Fruit fly (Drosophila melanogaster) whole organism, prepupa: ENCODE results near the gene Mer.

ENCODE experiments used
- Blimp-1 ChIP-seq: fragments of 200-800 bp; sonication (Bioruptor generic); optimal IDR thresholded peaks from 3 replicates; lab custom pipeline; 2017; ENCODE audit warnings: missing biosample characterization, missing genetic modification characterization, mild to moderate bottlenecking, moderate library complexity, missing genetic modification reagents
- CG11762 ChIP-seq: fragments of 200-800 bp; sonication (Bioruptor generic); optimal IDR thresholded peaks from 3 replicates; lab custom pipeline; 2016; ENCODE audit warnings: missing biosample characterization, missing genetic modification characterization; ENCODE audit not compliant: insufficient read depth
- CG11902 ChIP-seq: fragments of 200-800 bp; sonication (Bioruptor generic); optimal IDR thresholded peaks from 3 replicates; lab custom pipeline; 2016; ENCODE audit warnings: missing biosample characterization, missing genetic modification characterization
- CG1621 ChIP-seq: fragments of 200-800 bp; sonication (Bioruptor generic); optimal IDR thresholded peaks from 3 replicates; lab custom pipeline; 2018; ENCODE audit warnings: missing biosample characterization, mild to moderate bottlenecking, missing genetic modification characterization
- CG3032 ChIP-seq: fragments of 200-800 bp; optimal IDR thresholded peaks from 2 replicates; lab custom pipeline; 2019; ENCODE audit warnings: missing biosample characterization, mild to moderate bottlenecking, missing genetic modification characterization, moderate library complexity
- CG31627 ChIP-seq: fragments of 200-800 bp; sonication (Bioruptor generic); optimal IDR thresholded peaks from 3 replicates; lab custom pipeline; 2016; ENCODE audit warnings: missing biosample characterization, missing genetic modification characterization
- CG32006 ChIP-seq: fragments of 200-800 bp; sonication (Bioruptor generic); optimal IDR thresholded peaks from 3 replicates; lab custom pipeline; 2017; ENCODE audit warnings: missing biosample characterization, mild to moderate bottlenecking, missing genetic modification characterization
- CG4318 ChIP-seq: fragments of 200-800 bp; sonication (Bioruptor generic); optimal IDR thresholded peaks from 3 replicates; lab custom pipeline; 2017; ENCODE audit warnings: missing biosample characterization, mild to moderate bottlenecking, missing genetic modification characterization
- CG6163 ChIP-seq: fragments of 200-800 bp; sonication (Bioruptor generic); IDR thresholded peaks from 3 replicates; pipeline ENCODE4 v1.3.6; 2022; ENCODE audit warnings: missing biosample characterization, missing genetic modification characterization
- CG6808 ChIP-seq: fragments of 200-800 bp; sonication (Bioruptor generic); optimal IDR thresholded peaks from 3 replicates; lab custom pipeline; 2017; ENCODE audit warnings: missing biosample characterization, missing genetic modification characterization, mild to moderate bottlenecking, moderate library complexity, missing genetic modification reagents
- CG7368 ChIP-seq: fragments of 200-800 bp; sonication (Bioruptor generic); optimal IDR thresholded peaks from 3 replicates; lab custom pipeline; 2016; ENCODE audit warnings: missing biosample characterization, missing genetic modification characterization
- CG8119 ChIP-seq: fragments of 200-800 bp; sonication (Bioruptor generic); IDR thresholded peaks from 3 replicates; pipeline ENCODE4 v1.3.6; 2022; ENCODE audit warnings: missing biosample characterization, missing genetic modification characterization
- CG8319 ChIP-seq: fragments of 200-800 bp; sonication (Bioruptor generic); optimal IDR thresholded peaks from 3 replicates; lab custom pipeline; 2016; ENCODE audit warnings: missing biosample characterization, missing genetic modification characterization
- CG8632 ChIP-seq: fragments of 200-800 bp; sonication (Bioruptor generic); optimal IDR thresholded peaks from 3 replicates; lab custom pipeline; 2016; ENCODE audit warnings: missing biosample characterization, missing genetic modification characterization
- CG9139 ChIP-seq: fragments of 200-800 bp; sonication (Bioruptor generic); optimal IDR thresholded peaks from 3 replicates; lab custom pipeline; 2017; ENCODE audit warnings: missing biosample characterization, mild to moderate bottlenecking, missing genetic modification characterization
- Eip75B ChIP-seq: fragments of 200-800 bp; sonication (Bioruptor generic); optimal IDR thresholded peaks from 3 replicates; lab custom pipeline; 2016; ENCODE audit warnings: missing biosample characterization, missing genetic modification characterization
- Eip93F ChIP-seq: fragments of 200-800 bp; sonication (Bioruptor generic); optimal IDR thresholded peaks from 2 replicates; lab custom pipeline; 2016; ENCODE audit warnings: missing biosample characterization, mild to moderate bottlenecking, missing genetic modification characterization
- Ets21C ChIP-seq: fragments of 200-800 bp; sonication (Bioruptor generic); optimal IDR thresholded peaks from 3 replicates; lab custom pipeline; 2016; ENCODE audit warnings: missing biosample characterization, missing genetic modification characterization
- Ets96B ChIP-seq: fragments of 200-800 bp; optimal IDR thresholded peaks from 2 replicates; lab custom pipeline; 2019; ENCODE audit warnings: missing biosample characterization, mild to moderate bottlenecking, missing genetic modification characterization, moderate library complexity
- Hr38 ChIP-seq: sonication (Bioruptor generic); optimal IDR thresholded peaks from 2 replicates; lab custom pipeline; 2016; ENCODE audit warnings: missing biosample characterization, missing genetic modification characterization
- Met ChIP-seq: fragments of 200-800 bp; sonication (Bioruptor generic); optimal IDR thresholded peaks from 3 replicates; lab custom pipeline; 2016; ENCODE audit warnings: missing biosample characterization, missing genetic modification characterization
- Smox ChIP-seq: fragments of 200-800 bp; sonication (Bioruptor generic); optimal IDR thresholded peaks from 3 replicates; lab custom pipeline; 2016; ENCODE audit warnings: missing biosample characterization, missing genetic modification characterization
- Sox102F ChIP-seq: fragments of 200-800 bp; sonication (Bioruptor generic); optimal IDR thresholded peaks from 2 replicates; lab custom pipeline; 2016; ENCODE audit warnings: missing biosample characterization, mild to moderate bottlenecking, missing genetic modification characterization
- Sox14 ChIP-seq: fragments of 200-800 bp; sonication (Bioruptor generic); optimal IDR thresholded peaks from 3 replicates; lab custom pipeline; 2016; ENCODE audit warnings: missing biosample characterization, missing genetic modification characterization
- achi ChIP-seq: fragments of 200-800 bp; sonication (Bioruptor generic); optimal IDR thresholded peaks from 3 replicates; lab custom pipeline; 2016; ENCODE audit warnings: missing biosample characterization, missing genetic modification characterization
- acj6 ChIP-seq: fragments of 200-800 bp; sonication (Bioruptor generic); optimal IDR thresholded peaks from 3 replicates; lab custom pipeline; 2016; ENCODE audit warnings: missing biosample characterization, missing genetic modification characterization
- cyc ChIP-seq: fragments of 200-800 bp; sonication (Bioruptor generic); optimal IDR thresholded peaks from 3 replicates; lab custom pipeline; 2016; ENCODE audit warnings: missing biosample characterization, missing genetic modification characterization
- dsx ChIP-seq: fragments of 200-800 bp; optimal IDR thresholded peaks from 3 replicates; lab custom pipeline; 2019; ENCODE audit warnings: missing biosample characterization, mild to moderate bottlenecking, missing genetic modification characterization, moderate library complexity; ENCODE audit not compliant: poor library complexity, severe bottlenecking
- esn ChIP-seq: fragments of 200-800 bp; sonication (Bioruptor generic); optimal IDR thresholded peaks from 2 replicates; lab custom pipeline; 2016; ENCODE audit warnings: missing biosample characterization, mild to moderate bottlenecking, missing genetic modification characterization, moderate library complexity
- fd85E ChIP-seq: fragments of 200-800 bp; sonication (Bioruptor generic); optimal IDR thresholded peaks from 3 replicates; lab custom pipeline; 2016; ENCODE audit warnings: missing biosample characterization, missing genetic modification characterization
- fkh ChIP-seq: fragments of 200-800 bp; sonication (Bioruptor generic); optimal IDR thresholded peaks from 3 replicates; lab custom pipeline; 2017; ENCODE audit warnings: missing biosample characterization, mild to moderate bottlenecking, missing genetic modification characterization, moderate library complexity
- salr ChIP-seq, 2 experiments: fragments of 200-800 bp; sonication (Bioruptor generic); optimal IDR thresholded peaks; 3 replicates each; lab custom pipeline; 2016 to 2018; ENCODE audit warnings: missing biosample characterization in 2 of 2, missing genetic modification characterization in 2 of 2, mild to moderate bottlenecking in 1 of 2
- spab ChIP-seq: fragments of 200-800 bp; sonication (Bioruptor generic); optimal IDR thresholded peaks from 2 replicates; lab custom pipeline; 2017; ENCODE audit warnings: missing biosample characterization, mild to moderate bottlenecking, missing genetic modification characterization, missing genetic modification reagents
- topi ChIP-seq: fragments of 200-800 bp; sonication (Bioruptor generic); optimal IDR thresholded peaks from 3 replicates; lab custom pipeline; 2016; ENCODE audit warnings: missing biosample characterization, missing genetic modification characterization

Gene Mer

DNA sequence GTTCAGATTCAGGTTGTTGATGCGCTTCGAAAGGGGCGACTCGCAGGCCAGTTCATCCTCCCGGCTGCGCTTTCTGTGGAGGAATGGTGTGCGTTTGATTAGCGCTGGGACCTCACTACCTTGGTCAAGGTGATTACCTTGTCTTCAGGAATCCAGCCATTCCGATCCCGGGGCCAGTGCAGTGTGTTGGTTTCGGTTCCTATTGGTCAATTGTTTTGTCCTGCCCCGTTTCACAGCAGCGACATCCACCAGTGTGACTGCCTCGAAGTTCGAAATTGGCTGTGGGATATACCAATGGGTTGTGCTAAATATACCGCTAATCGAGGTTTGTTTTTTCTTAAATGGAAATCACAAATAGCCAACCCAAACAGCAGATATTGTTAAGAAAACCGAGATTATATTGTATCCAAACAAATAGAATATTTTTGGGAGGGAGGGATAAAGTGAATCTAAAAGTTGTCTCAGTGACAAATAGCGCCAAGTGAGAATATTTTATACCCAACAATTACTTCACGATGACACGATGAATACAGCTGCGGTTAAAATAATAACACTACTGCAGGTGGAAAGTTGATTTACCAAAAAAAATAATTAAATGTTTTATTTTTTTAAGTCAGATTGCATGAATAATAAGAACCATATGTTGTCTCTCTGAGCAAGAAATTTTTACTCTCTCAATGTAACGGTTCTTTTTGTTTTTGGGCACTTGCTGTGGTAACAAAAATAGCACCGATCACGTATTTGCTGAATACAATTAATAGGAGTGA, 1.7 kb upstream of the Mer start, which contains the start of gene CG14229 (continued):
- TF ChIP-seq acj6 (GFP tag; lab: Kevin White, UChicago) (peak; percentile 37), Sox102F (GFP tag; lab: Kevin White, UChicago) (peak; percentile 30), Smox (GFP tag; lab: Kevin White, UChicago) (peak; percentile 44), Eip75B (GFP tag; lab: Kevin White, UChicago) (no peak), CG8319 (GFP tag; lab: Kevin White, UChicago) (no peak), CG3032 (tag; lab: Kevin White, UChicago) (no peak), dsx (GFP tag; lab: Kevin White, UChicago) (no peak), CG6163 (peak; percentile 66), Eip93F (GFP tag; lab: Kevin White, UChicago) (no peak), fd85E (GFP tag; lab: Kevin White, UChicago) (no peak), CG7368 (GFP tag; lab: Kevin White, UChicago) (no peak), CG1621 (tag; lab: Kevin White, UChicago) (no peak), CG8632 (peak; percentile 27), CG32006 (GFP tag; lab: Kevin White, UChicago) (peak; percentile 43), CG6808 (GFP tag; lab: Kevin White, UChicago) (no peak), Ets21C (no peak), CG8119 (peak; percentile 35; the same call in 1 of the 3 replicates), fkh (GFP tag; lab: Kevin White, UChicago) (no peak), CG31627 (GFP tag; lab: Kevin White, UChicago) (peak; percentile 45), spab (GFP tag; lab: Kevin White, UChicago) (no peak), Met (GFP tag; lab: Kevin White, UChicago) (peak; percentile 29)

DNA sequence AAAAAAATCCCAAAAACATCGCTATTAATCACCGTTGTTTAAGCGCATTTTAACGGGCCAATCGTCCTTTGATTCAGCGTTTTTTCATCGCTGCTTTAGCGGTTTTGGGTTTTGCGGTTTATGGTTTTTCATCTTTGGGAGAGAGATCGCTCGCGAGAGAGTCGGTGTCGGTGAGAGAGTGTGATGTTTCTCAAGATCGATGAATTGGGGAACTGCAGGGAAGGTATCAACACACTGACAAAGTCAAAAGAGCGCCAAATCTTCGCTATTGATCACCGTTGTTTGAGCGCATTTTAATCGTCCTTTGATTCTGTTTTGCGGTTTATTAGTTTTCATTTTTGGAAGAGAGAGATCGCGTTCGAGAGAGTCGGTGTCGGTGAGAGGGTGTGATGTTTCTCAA, 3.2 kb downstream of the Mer start:
- TF ChIP-seq cyc (GFP tag; lab: Kevin White, UChicago) (no peak), CG11902 (GFP tag; lab: Kevin White, UChicago) (no peak), topi (no peak), Sox102F (GFP tag; lab: Kevin White, UChicago) (no peak), CG9139 (GFP tag; lab: Kevin White, UChicago) (no peak), CG6808 (GFP tag; lab: Kevin White, UChicago) (no peak), Blimp-1 (GFP tag; lab: Kevin White, UChicago) (no peak)

- TF ChIP-seq Sox14 (GFP tag; lab: Kevin White, UChicago) (no peak), CG3032 (tag; lab: Kevin White, UChicago) (no peak), Smox (GFP tag; lab: Kevin White, UChicago) (no peak), CG4318 (GFP tag; lab: Kevin White, UChicago) (no peak), Hr38 (GFP tag; lab: Kevin White, UChicago) (no peak), Eip75B (GFP tag; lab: Kevin White, UChicago) (no peak), Ets96B (tag; lab: Kevin White, UChicago) (no peak), CG1621 (tag; lab: Kevin White, UChicago) (no peak), fd85E (GFP tag; lab: Kevin White, UChicago) (no peak), esn (no peak), CG11762 (GFP tag; lab: Kevin White, UChicago) (no peak), salr (GFP tag; optimal IDR thresholded peaks at IDR 0.05; lab: Kevin White, UChicago) (no peak), achi (no peak)
Observed at dm6 chrX:19688848-19689247, 4.5 kb downstream of the Mer start, which contains the start of gene CG14227. CG14227 (minus strand) TSS chrX:19688948.
